Worm (Caenorhabditis elegans): Measurements from ENCODE around the gene lap-1.

The lap-1 gene

DNA sequence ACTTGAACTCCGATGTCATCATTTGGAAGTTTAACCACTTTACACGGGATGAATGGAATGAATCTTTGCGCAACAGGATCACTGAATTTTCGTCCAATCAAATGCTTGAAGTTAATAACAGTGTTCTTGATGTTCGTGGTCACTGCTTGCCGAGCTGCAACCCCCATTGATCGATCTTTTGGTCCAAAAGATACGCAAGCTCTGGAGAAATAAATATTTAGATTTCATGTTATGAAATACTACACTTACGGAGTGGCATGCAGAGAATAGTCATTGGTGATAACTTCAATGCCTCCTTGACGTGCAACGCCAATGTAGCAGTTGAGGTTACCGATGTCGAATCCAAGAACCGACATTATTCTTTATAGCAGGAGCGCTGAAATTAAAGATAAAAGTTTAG lies 44.8 kb upstream of the lap-1 start, which contains the start of gene hsp-110:
Gene hsp-110 (minus strand): TSS at position 376 of the 400 bp plus-strand sequence.
- no peak for TF ChIP-seq ceh-39 (tag; optimal IDR thresholded peaks at IDR 0.05)
- no peak for TF ChIP-seq lsy-2 (tag; optimal IDR thresholded peaks at IDR 0.05)
- TF ChIP-seq ceh-43 (GFP tag; optimal IDR thresholded peaks at IDR 0.05): no peak
- no peak for TF ChIP-seq zip-8 (tag; optimal IDR thresholded peaks at IDR 0.05)
- no peak for TF ChIP-seq elt-1 (tag; optimal IDR thresholded peaks at IDR 0.05; ENCODE audit: borderline replicate concordance, insufficient read depth)
- TF ChIP-seq lin-32 (GFP tag; optimal IDR thresholded peaks at IDR 0.05): no peak
- no peak for TF ChIP-seq ztf-11 (tag; optimal IDR thresholded peaks at IDR 0.05)
- no peak for TF ChIP-seq ceh-83 (GFP tag; optimal IDR thresholded peaks at IDR 0.05)
- TF ChIP-seq elt-3 (tag; optimal IDR thresholded peaks at IDR 0.05): no peak
- TF ChIP-seq nhr-237 (tag; optimal IDR thresholded peaks at IDR 0.05): no peak
- TF ChIP-seq ces-1 (GFP tag; optimal IDR thresholded peaks at IDR 0.05): no peak
- no peak for TF ChIP-seq drap-1 (GFP tag; optimal IDR thresholded peaks at IDR 0.05)
- TF ChIP-seq nhr-76 (tag; optimal IDR thresholded peaks at IDR 0.05): no peak

ce11 chrIII:8446061-8446460 lies 44.3 kb upstream of the lap-1 start:
- TF ChIP-seq ceh-83 (GFP tag; optimal IDR thresholded peaks at IDR 0.05) (no peak), sptf-1 (tag; optimal IDR thresholded peaks at IDR 0.05) (no peak), mls-2 (tag; optimal IDR thresholded peaks at IDR 0.05) (no peak)

ce11 chrIII:8444433-8445090 lies 42.8 kb upstream of the lap-1 start:
- TF ChIP-seq cnd-1 (tag; optimal IDR thresholded peaks at IDR 0.05): no peak
- no peak for TF ChIP-seq unc-39 (tag; optimal IDR thresholded peaks at IDR 0.05)
- TF ChIP-seq flh-1 (GFP tag; optimal IDR thresholded peaks at IDR 0.05): no peak
- no peak for TF ChIP-seq sptf-1 (tag; optimal IDR thresholded peaks at IDR 0.05)
- no peak for TF ChIP-seq lin-32 (GFP tag; optimal IDR thresholded peaks at IDR 0.05)
- no peak for TF ChIP-seq mab-5 (tag; optimal IDR thresholded peaks at IDR 0.05)
- TF ChIP-seq lsy-2 (tag; optimal IDR thresholded peaks at IDR 0.05): no peak
- TF ChIP-seq ces-1 (GFP tag; optimal IDR thresholded peaks at IDR 0.05): no peak
- no peak for TF ChIP-seq elt-3 (tag; optimal IDR thresholded peaks at IDR 0.05)
- no peak for TF ChIP-seq snpc-4 (tag; optimal IDR thresholded peaks at IDR 0.05)
- TF ChIP-seq ceh-83 (GFP tag; optimal IDR thresholded peaks at IDR 0.05): no peak
- TF ChIP-seq nhr-12 (tag; optimal IDR thresholded peaks at IDR 0.05): no peak
- TF ChIP-seq unc-120 (tag; optimal IDR thresholded peaks at IDR 0.05; ENCODE audit: poor library complexity, severe bottlenecking): no peak
- no peak for TF ChIP-seq blmp-1 (tag; optimal IDR thresholded peaks at IDR 0.05)
- TF ChIP-seq mep-1 (tag; optimal IDR thresholded peaks at IDR 0.05): no peak
- TF ChIP-seq drap-1 (GFP tag; optimal IDR thresholded peaks at IDR 0.05): no peak
- no peak for TF ChIP-seq bed-3 (GFP tag; optimal IDR thresholded peaks at IDR 0.05)
- TF ChIP-seq sem-2 (GFP tag; optimal IDR thresholded peaks at IDR 0.05): no peak
- TF ChIP-seq ztf-11 (tag; optimal IDR thresholded peaks at IDR 0.05): no peak
- TF ChIP-seq ceh-43 (GFP tag; optimal IDR thresholded peaks at IDR 0.05): no peak

DNA sequence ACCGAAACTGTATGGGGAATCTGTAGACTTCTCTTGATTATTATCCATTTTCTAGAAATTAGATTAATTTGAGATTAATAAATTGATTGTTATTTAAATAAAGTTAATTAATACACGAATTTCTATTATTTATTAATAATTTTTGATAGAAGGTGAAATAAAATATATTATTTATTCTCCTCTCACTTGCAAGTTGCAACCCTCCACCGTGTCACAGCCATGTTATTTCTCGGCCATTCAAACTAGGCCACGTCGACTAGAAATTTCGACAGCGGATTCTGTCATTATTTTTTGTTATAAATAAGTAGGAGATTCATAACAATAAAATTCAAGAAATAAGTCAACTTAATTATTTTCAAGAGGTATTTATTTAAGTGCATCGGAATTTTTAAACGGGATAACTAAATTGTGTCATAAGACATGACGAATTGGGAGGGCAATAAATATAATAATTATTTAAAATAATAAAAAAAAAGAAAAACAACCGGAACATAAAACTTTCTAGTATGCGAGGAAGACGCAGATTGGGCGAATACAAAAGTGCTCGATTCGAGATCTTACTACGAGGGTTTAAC lies 41.9 kb upstream of the lap-1 start, which contains the start of gene ufbp-1:
Gene ufbp-1 (minus strand): TSS at position 51 of the 575 bp plus-strand sequence.
- TF ChIP-seq ham-2 (GFP tag; optimal IDR thresholded peaks at IDR 0.05): no peak
- TF ChIP-seq lsy-2 (tag; optimal IDR thresholded peaks at IDR 0.05): peak; percentile 12
- TF ChIP-seq bed-3 (GFP tag; optimal IDR thresholded peaks at IDR 0.05): no peak
- TF ChIP-seq lin-32 (GFP tag; optimal IDR thresholded peaks at IDR 0.05): no peak
- TF ChIP-seq unc-120 (tag; optimal IDR thresholded peaks at IDR 0.05; ENCODE audit: poor library complexity, severe bottlenecking): no peak

DNA sequence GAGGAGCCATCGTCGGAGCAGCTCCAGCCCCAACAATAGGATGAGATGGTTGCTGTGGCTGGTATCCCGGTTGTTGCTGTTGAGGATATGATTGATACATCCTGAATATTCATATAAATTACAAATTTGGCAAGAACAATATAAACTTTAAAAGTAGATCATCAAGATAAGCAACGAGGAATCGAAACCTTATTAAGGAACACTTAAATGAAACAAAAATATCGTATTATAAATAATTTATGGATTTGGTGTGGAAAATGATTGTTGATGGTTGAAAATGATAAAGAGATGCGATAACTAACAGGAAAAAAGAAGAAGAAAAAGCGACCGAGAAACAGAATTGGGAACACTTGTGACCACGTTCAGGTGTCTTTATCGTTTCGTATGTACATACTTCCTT lies 37.6 kb upstream of the lap-1 start, which contains the start of gene pqn-96:
Gene pqn-96 (minus strand): TSS at position 101 of the 400 bp plus-strand sequence.
- TF ChIP-seq cnd-1 (tag; optimal IDR thresholded peaks at IDR 0.05): no peak
- no peak for TF ChIP-seq drap-1 (GFP tag; optimal IDR thresholded peaks at IDR 0.05)
- no peak for TF ChIP-seq elt-1 (tag; optimal IDR thresholded peaks at IDR 0.05; ENCODE audit: borderline replicate concordance, insufficient read depth)
- no peak for TF ChIP-seq tbx-8 (GFP tag; optimal IDR thresholded peaks at IDR 0.05)
- no peak for TF ChIP-seq snpc-4 (tag; optimal IDR thresholded peaks at IDR 0.05)
- TF ChIP-seq ceh-39 (tag; optimal IDR thresholded peaks at IDR 0.05): no peak
- TF ChIP-seq ztf-11 (tag; optimal IDR thresholded peaks at IDR 0.05): no peak
- no peak for TF ChIP-seq mep-1 (tag; optimal IDR thresholded peaks at IDR 0.05)
- no peak for TF ChIP-seq blmp-1 (tag; optimal IDR thresholded peaks at IDR 0.05)
- no peak for TF ChIP-seq elt-3 (tag; optimal IDR thresholded peaks at IDR 0.05)

Measured in whole organism, mixed stage, embryonic.